Worm (Caenorhabditis elegans): ENCODE data around the gene srj-54.

ce11 chrV:2883097-2883496 is 23.5 kb upstream of the srj-54 start:
- TF ChIP-seq hlh-17 (GFP tag; optimal IDR thresholded peaks at IDR 0.05; ENCODE audit: borderline replicate concordance), result no peak
- no peak for TF ChIP-seq fos-1 (tag; optimal IDR thresholded peaks at IDR 0.05)
